Worm (Caenorhabditis elegans) whole organism, late embryonic: Measurements from ENCODE around the gene C10C5.4.

Experiments
- K02D7.2 ChIP-seq: sonication (generic microtip); optimal IDR thresholded peaks from 2 replicates; lab custom pipeline; 2017; ENCODE audit warnings: mild to moderate bottlenecking, missing genetic modification characterization, missing compliant biosample characterization
- ceh-2 ChIP-seq: sonication (generic microtip); optimal IDR thresholded peaks from 2 replicates; lab custom pipeline; 2016; ENCODE audit warnings: missing genotype, missing genetic modification characterization, missing compliant biosample characterization
- ceh-48 ChIP-seq: sonication (generic microtip); optimal IDR thresholded peaks from 2 replicates; lab custom pipeline; 2016; ENCODE audit warnings: missing genetic modification characterization, inconsistent platforms, missing compliant biosample characterization
- ets-4 ChIP-seq: sonication (generic microtip); optimal IDR thresholded peaks from 2 replicates; lab custom pipeline; 2016; ENCODE audit warnings: missing genetic modification characterization, missing compliant biosample characterization
- fkh-10 ChIP-seq: fragments of 150-350 bp; optimal IDR thresholded peaks from 2 replicates; lab custom pipeline; 2014; ENCODE audit warnings: missing biosample characterization, missing genetic modification reagents, missing genetic modification characterization
- pqm-1 ChIP-seq: sonication (generic microtip); optimal IDR thresholded peaks from 2 replicates; lab custom pipeline; 2016; ENCODE audit warnings: missing genetic modification characterization, missing compliant biosample characterization
- pros-1 ChIP-seq: fragments of 150-350 bp; optimal IDR thresholded peaks from 2 replicates; lab custom pipeline; 2014; ENCODE audit warnings: missing biosample characterization, missing genetic modification reagents, missing genetic modification characterization
- rnt-1 ChIP-seq: sonication (generic microtip); optimal IDR thresholded peaks from 2 replicates; lab custom pipeline; 2016; ENCODE audit warnings: missing genetic modification characterization, missing compliant biosample characterization
- syd-9 ChIP-seq: sonication (generic microtip); optimal IDR thresholded peaks from 2 replicates; lab custom pipeline; 2016; ENCODE audit warnings: mild to moderate bottlenecking, missing genetic modification characterization, moderate library complexity, missing compliant biosample characterization

DNA sequence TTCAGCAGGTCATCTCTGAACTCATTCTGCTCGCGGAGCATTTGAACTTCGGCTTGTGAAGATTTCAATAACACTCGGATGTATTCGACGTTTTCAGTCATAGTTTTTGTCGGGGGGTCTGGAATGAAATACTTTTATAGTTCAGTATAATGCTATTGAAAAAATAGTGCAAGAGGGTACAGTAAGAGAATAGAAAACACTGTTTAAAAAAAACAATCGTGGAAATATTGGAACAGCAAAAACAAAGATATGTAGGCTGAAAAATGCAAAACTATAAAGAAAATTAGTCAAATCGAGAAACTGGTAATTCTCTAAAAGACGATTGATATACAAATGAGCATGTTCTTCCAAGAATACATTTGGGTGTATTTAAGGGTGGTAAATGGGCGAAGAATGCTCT, 29.7 kb downstream of the C10C5.4 start, which contains the start of gene F56D5.5:
- no peak for TF ChIP-seq ceh-2 (tag; lab: Kevin White, UChicago)
- TF ChIP-seq K02D7.2 (tag; lab: Kevin White, UChicago) = no peak
- no peak for TF ChIP-seq ets-4 (tag; lab: Kevin White, UChicago)
- no peak for TF ChIP-seq syd-9 (tag; lab: Kevin White, UChicago)
- TF ChIP-seq ceh-48 = no peak
- TF ChIP-seq rnt-1 = no peak
- TF ChIP-seq pros-1 (tag; lab: Kevin White, UChicago) = no peak
- TF ChIP-seq fkh-10 (GFP tag; lab: Kevin White, UChicago) = no peak
- TF ChIP-seq pqm-1 (tag; lab: Kevin White, UChicago) = no peak
